Worm (Caenorhabditis elegans) whole organism, mixed stage, embryonic: ENCODE measurements around the gene clec-29.

Experiments used
- M03D4.4 ChIP-seq: sonication (generic microtip); optimal IDR thresholded peaks from 2 replicates; lab custom pipeline; 2017; ENCODE audit warnings: mild to moderate bottlenecking, missing genetic modification characterization, missing compliant biosample characterization
- bed-3 ChIP-seq: fragments of 200-800 bp; sonication (Bioruptor generic); optimal IDR thresholded peaks from 3 replicates; lab custom pipeline; 2018; ENCODE audit warnings: mild to moderate bottlenecking, missing genetic modification characterization, moderate library complexity, missing compliant biosample characterization
- blmp-1 ChIP-seq: fragments of 150-350 bp; optimal IDR thresholded peaks from 2 replicates; lab custom pipeline; 2014; ENCODE audit warnings: missing biosample characterization, missing genetic modification characterization
- ceh-39 ChIP-seq: fragments of 150-350 bp; optimal IDR thresholded peaks from 2 replicates; lab custom pipeline; 2014; ENCODE audit warnings: missing biosample characterization, missing genetic modification characterization
- ceh-43 ChIP-seq: fragments of 200-800 bp; sonication (Bioruptor generic); optimal IDR thresholded peaks from 2 replicates; lab custom pipeline; 2018; ENCODE audit warnings: mild to moderate bottlenecking, missing genetic modification characterization, moderate library complexity, missing compliant biosample characterization
- ces-1 ChIP-seq: fragments of 150-350 bp; optimal IDR thresholded peaks from 2 replicates; lab custom pipeline; 2014; ENCODE audit warnings: missing biosample characterization, missing genetic modification reagents, missing genetic modification characterization
- cnd-1 ChIP-seq: fragments of 200-800 bp; sonication (Bioruptor generic); optimal IDR thresholded peaks from 2 replicates; lab custom pipeline; 2018; ENCODE audit warnings: mild to moderate bottlenecking, missing genetic modification characterization, missing compliant biosample characterization
- drap-1 ChIP-seq: fragments of 200-800 bp; sonication (Bioruptor generic); optimal IDR thresholded peaks from 3 replicates; lab custom pipeline; 2018; ENCODE audit warnings: mild to moderate bottlenecking, missing genetic modification characterization, missing compliant biosample characterization
- elt-1 ChIP-seq: sonication (generic microtip); optimal IDR thresholded peaks from 2 replicates; lab custom pipeline; 2017; ENCODE audit warnings: missing genetic modification characterization, mild to moderate bottlenecking, missing compliant biosample characterization, antibody characterized with exemption, moderate library complexity, borderline replicate concordance; ENCODE audit not compliant: insufficient read depth
- elt-3 ChIP-seq: fragments of 150-350 bp; optimal IDR thresholded peaks from 2 replicates; lab custom pipeline; 2014; ENCODE audit warnings: missing biosample characterization, missing genetic modification characterization
- flh-1 ChIP-seq: fragments of 200-800 bp; sonication (Bioruptor generic); optimal IDR thresholded peaks from 2 replicates; lab custom pipeline; 2018; ENCODE audit warnings: mild to moderate bottlenecking, missing genetic modification characterization, moderate library complexity, missing compliant biosample characterization
- ham-2 ChIP-seq: fragments of 200-800 bp; sonication (Bioruptor generic); optimal IDR thresholded peaks from 2 replicates; lab custom pipeline; 2018; ENCODE audit warnings: mild to moderate bottlenecking, missing genetic modification characterization, missing compliant biosample characterization
- hlh-1 ChIP-seq: fragments of 150-350 bp; optimal IDR thresholded peaks from 2 replicates; lab custom pipeline; 2014; ENCODE audit warnings: missing biosample characterization, missing genetic modification reagents, missing genetic modification characterization
- lin-32 ChIP-seq: fragments of 200-800 bp; sonication (Bioruptor generic); optimal IDR thresholded peaks from 2 replicates; lab custom pipeline; 2018; ENCODE audit warnings: mild to moderate bottlenecking, missing genetic modification characterization, missing compliant biosample characterization
- lsy-2 ChIP-seq: fragments of 150-350 bp; optimal IDR thresholded peaks from 2 replicates; lab custom pipeline; 2014; ENCODE audit warnings: missing biosample characterization, missing genetic modification characterization
- mab-5 ChIP-seq: fragments of 150-350 bp; optimal IDR thresholded peaks from 2 replicates; lab custom pipeline; 2014; ENCODE audit warnings: missing biosample characterization, missing genetic modification characterization
- mep-1 ChIP-seq: fragments of 150-350 bp; optimal IDR thresholded peaks from 2 replicates; lab custom pipeline; 2017; ENCODE audit warnings: missing biosample characterization, missing genetic modification reagents, missing genetic modification characterization, inconsistent platforms
- mls-2 ChIP-seq: sonication (generic microtip); optimal IDR thresholded peaks from 2 replicates; lab custom pipeline; 2016; ENCODE audit warnings: mild to moderate bottlenecking, missing genetic modification characterization, moderate library complexity, missing compliant biosample characterization
- nhr-12 ChIP-seq: fragments of 150-350 bp; optimal IDR thresholded peaks from 2 replicates; lab custom pipeline; 2014; ENCODE audit warnings: missing biosample characterization, missing genetic modification characterization
- nhr-2 ChIP-seq: fragments of 150-350 bp; optimal IDR thresholded peaks from 2 replicates; lab custom pipeline; 2014; ENCODE audit warnings: missing biosample characterization, missing genetic modification characterization
- nhr-237 ChIP-seq: fragments of 150-350 bp; optimal IDR thresholded peaks from 2 replicates; lab custom pipeline; 2014; ENCODE audit warnings: missing biosample characterization, missing genetic modification characterization
- nhr-28 ChIP-seq: fragments of 150-350 bp; optimal IDR thresholded peaks from 2 replicates; lab custom pipeline; 2014; ENCODE audit warnings: missing biosample characterization, missing genetic modification characterization
- nhr-76 ChIP-seq: sonication (generic microtip); optimal IDR thresholded peaks from 2 replicates; lab custom pipeline; 2017; ENCODE audit warnings: missing biosample characterization, missing genetic modification characterization
- pha-4 ChIP-seq: fragments of 150-350 bp; optimal IDR thresholded peaks from 2 replicates; lab custom pipeline; 2018; ENCODE audit warnings: missing biosample characterization, missing genetic modification reagents, missing genetic modification characterization
- sem-2 ChIP-seq: fragments of 200-800 bp; sonication (Bioruptor generic); optimal IDR thresholded peaks from 2 replicates; lab custom pipeline; 2018; ENCODE audit warnings: mild to moderate bottlenecking, missing genetic modification characterization, missing compliant biosample characterization
- snpc-4 ChIP-seq: fragments of 150-350 bp; optimal IDR thresholded peaks from 2 replicates; lab custom pipeline; 2014; ENCODE audit warnings: missing biosample characterization, missing genetic modification characterization
- sptf-1 ChIP-seq: sonication (generic microtip); optimal IDR thresholded peaks from 2 replicates; lab custom pipeline; 2017; ENCODE audit warnings: mild to moderate bottlenecking, missing genetic modification characterization, moderate library complexity, missing compliant biosample characterization
- tbx-8 ChIP-seq: fragments of 200-800 bp; sonication (Bioruptor generic); optimal IDR thresholded peaks from 2 replicates; lab custom pipeline; 2018; ENCODE audit warnings: mild to moderate bottlenecking, missing genetic modification characterization, moderate library complexity, missing compliant biosample characterization
- unc-120 ChIP-seq: sonication (generic microtip); optimal IDR thresholded peaks from 2 replicates; lab custom pipeline; 2017; ENCODE audit warnings: missing genetic modification characterization, missing compliant biosample characterization; ENCODE audit not compliant: poor library complexity, severe bottlenecking
- unc-39 ChIP-seq: fragments of 150-350 bp; optimal IDR thresholded peaks from 2 replicates; lab custom pipeline; 2014; ENCODE audit warnings: missing biosample characterization, missing genetic modification characterization
- unc-62 ChIP-seq: fragments of 150-350 bp; optimal IDR thresholded peaks from 2 replicates; lab custom pipeline; 2014; ENCODE audit warnings: missing biosample characterization, missing genetic modification reagents, missing genetic modification characterization
- zip-8 ChIP-seq: fragments of 150-350 bp; optimal IDR thresholded peaks from 2 replicates; lab custom pipeline; 2014; ENCODE audit warnings: missing biosample characterization, missing genetic modification characterization
- ztf-11 ChIP-seq: fragments of 150-350 bp; optimal IDR thresholded peaks from 2 replicates; lab custom pipeline; 2014; ENCODE audit warnings: missing biosample characterization, missing genetic modification characterization

Gene clec-29

DNA sequence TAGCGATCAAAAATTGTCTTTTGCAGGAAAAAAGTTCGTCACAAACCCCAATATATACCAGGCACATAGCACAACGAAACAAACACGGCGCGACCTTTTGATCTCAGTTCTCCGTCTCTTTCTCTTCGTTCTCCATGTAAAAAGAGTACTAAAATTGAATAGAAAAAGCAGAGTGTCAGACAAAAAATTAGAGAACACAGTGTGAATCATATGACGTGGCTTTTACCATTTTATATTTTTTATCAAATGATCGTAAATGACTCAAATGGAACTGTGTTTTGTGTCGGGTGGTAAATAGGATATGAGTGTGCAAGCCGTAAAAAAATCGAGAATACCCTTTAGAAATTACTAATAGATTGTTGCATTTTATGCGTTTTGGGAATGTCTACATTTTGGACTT lies 13.0 kb downstream of the clec-29 start:
- no peak for TF ChIP-seq unc-120 (tag; lab: Kevin White, UChicago)

DNA sequence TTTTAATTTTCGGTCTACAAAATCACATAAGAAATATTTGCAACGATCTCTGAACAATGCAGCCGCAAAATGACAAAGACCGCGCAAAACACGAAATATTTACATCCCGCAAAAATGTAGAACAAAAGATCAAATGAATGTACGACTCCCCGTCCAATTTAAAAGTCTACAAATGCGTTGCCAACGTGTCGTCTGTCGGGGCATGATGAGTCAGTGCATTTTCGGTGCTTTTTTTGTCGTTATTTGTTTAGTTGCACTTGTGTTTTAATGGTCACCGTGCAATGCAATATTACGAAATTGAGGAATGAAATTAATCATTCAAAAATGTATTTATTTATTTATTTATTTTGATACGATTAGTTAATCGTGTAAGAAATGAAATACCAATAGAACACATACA lies 14.4 kb downstream of the clec-29 start:
- TF ChIP-seq ceh-43 (GFP tag; lab: Kevin White, UChicago) (no peak), nhr-237 (tag; lab: Kevin White, UChicago) (no peak), blmp-1 (tag; lab: Kevin White, UChicago) (no peak), nhr-2 (no peak), lsy-2 (no peak), ceh-39 (tag; lab: Kevin White, UChicago) (no peak), lin-32 (GFP tag; lab: Kevin White, UChicago) (no peak), unc-62 (GFP tag; lab: Kevin White, UChicago) (no peak), snpc-4 (no peak)

DNA sequence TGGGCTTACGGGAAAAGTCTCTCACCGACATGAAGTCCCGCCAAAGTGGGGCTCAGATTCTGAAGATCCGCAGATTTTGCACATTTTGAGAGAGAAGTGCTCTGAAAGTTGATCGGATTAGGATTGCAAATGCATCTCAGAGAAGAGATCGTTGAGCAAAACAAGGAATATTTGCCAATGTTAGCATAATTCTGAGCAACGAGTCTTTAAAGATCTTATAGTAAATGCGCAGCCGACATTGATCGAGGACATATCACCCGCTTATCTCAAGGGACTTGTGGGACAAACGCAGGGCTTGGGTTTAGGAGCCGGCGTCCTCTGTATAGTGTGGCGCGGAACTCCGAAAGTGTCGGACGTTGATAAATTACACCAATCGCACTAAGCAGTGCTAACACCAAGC lies 15.3 kb downstream of the clec-29 start, which contains the start of gene nhr-112:
Gene nhr-112 (minus strand): TSS at position 101 of the 400 bp plus-strand sequence.
- TF ChIP-seq flh-1 (GFP tag; lab: Kevin White, UChicago) (no peak), nhr-237 (tag; lab: Kevin White, UChicago) (no peak), elt-3 (tag; lab: Kevin White, UChicago) (no peak), zip-8 (no peak), nhr-12 (no peak), bed-3 (GFP tag; lab: Kevin White, UChicago) (no peak), blmp-1 (tag; lab: Kevin White, UChicago) (no peak), ceh-39 (tag; lab: Kevin White, UChicago) (no peak), sptf-1 (tag; lab: Kevin White, UChicago) (no peak), pha-4 (no peak)
- TF ChIP-seq, all 35 proteins: peak for 0

DNA sequence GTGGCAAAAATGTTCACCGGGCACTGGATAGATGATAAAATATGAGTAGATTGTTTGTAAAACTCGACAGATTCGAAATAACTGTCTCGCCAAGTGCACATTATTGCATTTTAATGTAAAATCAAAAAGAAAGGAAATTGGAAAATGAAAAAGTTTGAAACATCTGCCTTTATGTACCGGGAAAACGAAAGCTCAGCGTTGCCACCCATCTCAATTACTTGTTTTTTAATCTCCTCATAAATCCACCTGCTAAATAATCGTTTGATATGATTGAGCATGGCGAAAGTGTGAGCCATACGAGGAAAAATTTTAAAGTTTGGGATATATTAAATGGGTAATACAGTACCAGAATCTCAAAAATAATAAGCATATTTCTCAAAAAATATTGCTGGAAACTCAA lies 22.4 kb downstream of the clec-29 start, which contains the start of gene srh-137:
Gene srh-137 (minus strand): TSS at position 101 of the 400 bp plus-strand sequence.
- no peak for TF ChIP-seq nhr-28 (tag; lab: Kevin White, UChicago)
- TF ChIP-seq nhr-237 (tag; lab: Kevin White, UChicago): no peak
- no peak for TF ChIP-seq nhr-2
- no peak for TF ChIP-seq ces-1 (GFP tag; lab: Kevin White, UChicago)
- TF ChIP-seq unc-120 (tag; lab: Kevin White, UChicago): no peak
- TF ChIP-seq nhr-76 (tag; lab: Kevin White, UChicago): no peak
- no peak for TF ChIP-seq zip-8
- TF ChIP-seq cnd-1 (tag; lab: Kevin White, UChicago): no peak
- no peak for TF ChIP-seq lsy-2
- TF ChIP-seq sptf-1 (tag; lab: Kevin White, UChicago): no peak

ce11 chrV:16713797-16714196 lies 25.2 kb downstream of the clec-29 start:
- TF ChIP-seq lsy-2 (no peak), elt-3 (tag; lab: Kevin White, UChicago) (no peak)
- TF ChIP-seq, all 35 proteins: peak for 0

ce11 chrV:16706549-16706948 lies 32.5 kb downstream of the clec-29 start, which contains the start of gene clec-9:
Gene clec-9 (minus strand): TSS chrV:16706649.
- TF ChIP-seq nhr-237 (tag; lab: Kevin White, UChicago) (no peak), ceh-43 (GFP tag; lab: Kevin White, UChicago) (no peak), M03D4.4 (tag; lab: Kevin White, UChicago) (no peak), nhr-28 (tag; lab: Kevin White, UChicago) (no peak), nhr-12 (no peak), blmp-1 (tag; lab: Kevin White, UChicago) (no peak), tbx-8 (no peak), drap-1 (GFP tag; lab: Kevin White, UChicago) (no peak), flh-1 (GFP tag; lab: Kevin White, UChicago) (no peak), unc-62 (GFP tag; lab: Kevin White, UChicago) (no peak), sptf-1 (tag; lab: Kevin White, UChicago) (no peak), lsy-2 (no peak), lin-32 (GFP tag; lab: Kevin White, UChicago) (no peak), sem-2 (no peak), cnd-1 (tag; lab: Kevin White, UChicago) (no peak)

DNA sequence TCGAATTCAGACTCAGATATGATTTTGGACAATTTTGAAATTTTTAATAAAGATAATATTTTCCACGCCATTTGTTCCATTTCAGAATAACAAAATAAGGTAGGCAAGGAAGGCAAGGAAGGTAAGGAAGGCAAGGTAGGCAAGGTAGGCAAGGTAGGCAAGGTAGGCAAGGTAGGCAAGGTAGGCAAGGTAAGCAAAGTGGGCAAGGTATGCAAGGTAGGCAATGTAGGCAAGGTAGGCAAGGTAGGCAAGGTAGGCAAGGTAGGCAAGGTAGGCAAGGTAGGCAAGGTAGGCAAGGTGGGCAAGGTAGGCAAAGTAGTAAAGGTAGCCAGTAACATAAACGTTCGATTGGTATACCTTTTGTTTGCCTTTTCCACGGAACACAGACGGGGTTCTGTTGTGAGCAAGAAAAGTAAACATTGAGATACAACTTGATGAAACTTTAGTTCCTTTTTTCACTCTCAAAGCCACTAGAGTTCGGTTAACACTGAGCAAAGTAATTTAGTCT lies 39.2 kb downstream of the clec-29 start, which contains the start of gene Y70C5C.1:
Gene Y70C5C.1 (plus strand): TSS at position 458 of the 508 bp plus-strand sequence.
- no peak for TF ChIP-seq hlh-1 (tag; lab: Kevin White, UChicago)
- TF ChIP-seq nhr-28 (tag; lab: Kevin White, UChicago): no peak
- TF ChIP-seq sem-2: peak; percentile 1
- TF ChIP-seq flh-1 (GFP tag; lab: Kevin White, UChicago): peak; percentile 12
- no peak for TF ChIP-seq snpc-4
- TF ChIP-seq nhr-2: no peak
- TF ChIP-seq elt-3 (tag; lab: Kevin White, UChicago): no peak
- no peak for TF ChIP-seq blmp-1 (tag; lab: Kevin White, UChicago)
- no peak for TF ChIP-seq zip-8
- no peak for TF ChIP-seq ham-2 (GFP tag; lab: Kevin White, UChicago)
- no peak for TF ChIP-seq mab-5 (tag; lab: Kevin White, UChicago)
- no peak for TF ChIP-seq nhr-237 (tag; lab: Kevin White, UChicago)
- no peak for TF ChIP-seq nhr-12
- peak; percentile 49 for TF ChIP-seq bed-3 (GFP tag; lab: Kevin White, UChicago)
- TF ChIP-seq elt-1: no peak
- TF ChIP-seq unc-62 (GFP tag; lab: Kevin White, UChicago): no peak
- TF ChIP-seq ceh-43 (GFP tag; lab: Kevin White, UChicago): peak; percentile 10
- peak; percentile 80 for TF ChIP-seq mls-2
- no peak for TF ChIP-seq unc-39 (tag; lab: Kevin White, UChicago)
- peak; percentile 79 for TF ChIP-seq sptf-1 (tag; lab: Kevin White, UChicago)
- TF ChIP-seq ztf-11 (tag; lab: Kevin White, UChicago): no peak
- TF ChIP-seq lsy-2: no peak
- no peak for TF ChIP-seq mep-1 (tag; lab: Kevin White, UChicago)
- no peak for TF ChIP-seq tbx-8
